Worm (Caenorhabditis elegans) whole organism, L2 larva: Measurements from ENCODE around the gene unc-68.

Experiments
- F13H6.1 ChIP-seq: sonication (generic microtip); optimal IDR thresholded peaks from 2 replicates; lab custom pipeline; 2016; ENCODE audit warnings: missing genetic modification characterization, missing compliant biosample characterization
- R02D3.7 ChIP-seq: fragments of 150-350 bp; optimal IDR thresholded peaks from 2 replicates; lab custom pipeline; 2014; ENCODE audit warnings: missing biosample characterization, missing genetic modification characterization
- aly-2 ChIP-seq: fragments of 150-350 bp; optimal IDR thresholded peaks from 2 replicates; lab custom pipeline; 2014; ENCODE audit warnings: missing biosample characterization, missing genetic modification characterization
- ceh-82 ChIP-seq: fragments of 150-350 bp; optimal IDR thresholded peaks from 2 replicates; lab custom pipeline; 2014; ENCODE audit warnings: missing biosample characterization, missing genetic modification characterization
- fos-1 ChIP-seq: fragments of 150-350 bp; optimal IDR thresholded peaks from 2 replicates; lab custom pipeline; 2014; ENCODE audit warnings: missing biosample characterization, missing genetic modification characterization
- lin-13 ChIP-seq: fragments of 150-350 bp; optimal IDR thresholded peaks from 2 replicates; lab custom pipeline; 2014; ENCODE audit warnings: missing biosample characterization, missing genetic modification reagents, missing genetic modification characterization
- mab-5 ChIP-seq: fragments of 150-350 bp; optimal IDR thresholded peaks from 2 replicates; lab custom pipeline; 2014; ENCODE audit warnings: missing biosample characterization, missing genetic modification characterization
- nhr-10 ChIP-seq: sonication (generic microtip); optimal IDR thresholded peaks from 2 replicates; lab custom pipeline; 2017; ENCODE audit warnings: missing biosample characterization, missing genetic modification characterization
- nhr-129 ChIP-seq: fragments of 150-350 bp; optimal IDR thresholded peaks from 2 replicates; lab custom pipeline; 2014; ENCODE audit warnings: missing biosample characterization, missing genetic modification characterization
- nhr-21 ChIP-seq: fragments of 150-350 bp; optimal IDR thresholded peaks from 2 replicates; lab custom pipeline; 2014; ENCODE audit warnings: missing biosample characterization, missing genetic modification characterization
- nhr-23 ChIP-seq: fragments of 150-350 bp; optimal IDR thresholded peaks from 2 replicates; lab custom pipeline; 2014; ENCODE audit warnings: missing biosample characterization, missing genetic modification reagents, missing genetic modification characterization
- nhr-237 ChIP-seq: fragments of 150-350 bp; optimal IDR thresholded peaks from 2 replicates; lab custom pipeline; 2014; ENCODE audit warnings: missing biosample characterization, missing genetic modification characterization
- nhr-77 ChIP-seq: fragments of 150-350 bp; optimal IDR thresholded peaks from 2 replicates; lab custom pipeline; 2014; ENCODE audit warnings: missing biosample characterization, missing genetic modification characterization
- peb-1 ChIP-seq: fragments of 150-350 bp; optimal IDR thresholded peaks from 2 replicates; lab custom pipeline; 2014; ENCODE audit warnings: missing biosample characterization, missing genetic modification characterization
- sem-4 ChIP-seq: fragments of 150-350 bp; optimal IDR thresholded peaks from 2 replicates; lab custom pipeline; 2014; ENCODE audit warnings: missing biosample characterization, missing genetic modification reagents, missing genetic modification characterization
- sma-3 ChIP-seq: sonication (generic microtip); optimal IDR thresholded peaks from 2 replicates; lab custom pipeline; 2016; ENCODE audit warnings: missing genetic modification reagents, missing genetic modification characterization, missing compliant biosample characterization
- sma-9 ChIP-seq, 2 experiments: fragments of 150-350 bp in 1 of 2; sonication (generic microtip) in 1 of 2; optimal IDR thresholded peaks; 2 replicates each; lab custom pipeline; 2014 to 2016; ENCODE audit warnings: missing genetic modification characterization in 2 of 2, mild to moderate bottlenecking in 1 of 2, missing biosample characterization in 1 of 2, missing compliant biosample characterization in 1 of 2, missing genetic modification reagents in 1 of 2, moderate library complexity in 1 of 2
- snpc-4 ChIP-seq: fragments of 150-350 bp; optimal IDR thresholded peaks from 2 replicates; lab custom pipeline; 2014; ENCODE audit warnings: missing biosample characterization, missing genetic modification characterization
- zag-1 ChIP-seq: fragments of 150-350 bp; optimal IDR thresholded peaks from 2 replicates; lab custom pipeline; 2014; ENCODE audit warnings: missing biosample characterization, missing genetic modification characterization
- ztf-11 ChIP-seq: sonication (generic microtip); optimal IDR thresholded peaks from 2 replicates; lab custom pipeline; 2017; ENCODE audit warnings: missing biosample characterization, missing genetic modification characterization

Gene unc-68

ce11 chrV:6875795-6876194 is 53.0 kb downstream of the unc-68 start:
- TF ChIP-seq peb-1 (tag; lab: Kevin White, UChicago): no peak
- peak; percentile 3 for TF ChIP-seq F13H6.1 (tag; lab: Kevin White, UChicago)
- TF ChIP-seq R02D3.7: no peak
- TF ChIP-seq nhr-77: no peak

- TF ChIP-seq F13H6.1 (tag; lab: Kevin White, UChicago): peak; percentile 2
- peak; percentile 37 for TF ChIP-seq nhr-129
- no peak for TF ChIP-seq nhr-237 (tag; lab: Kevin White, UChicago)
These were observed 54.1 kb downstream of the unc-68 start for ce11 chrV:6874735-6875134.

- TF ChIP-seq snpc-4 (tag; lab: Kevin White, UChicago): no peak
- no peak for TF ChIP-seq sma-9 (GFP tag; optimal IDR thresholded peaks at IDR 0.05; lab: Kevin White, UChicago)
- no peak for TF ChIP-seq sma-9 (tag; optimal IDR thresholded peaks at IDR 0.05; lab: Kevin White, UChicago)
- TF ChIP-seq ztf-11 (tag; lab: Kevin White, UChicago): no peak
- no peak for TF ChIP-seq nhr-23
- no peak for TF ChIP-seq nhr-10 (tag; lab: Kevin White, UChicago)
- no peak for TF ChIP-seq mab-5 (tag; lab: Kevin White, UChicago)
- TF ChIP-seq lin-13: no peak
- TF ChIP-seq zag-1: no peak
- no peak for TF ChIP-seq peb-1 (tag; lab: Kevin White, UChicago)
- no peak for TF ChIP-seq fos-1 (tag; lab: Kevin White, UChicago)
- TF ChIP-seq sem-4 (tag; lab: Kevin White, UChicago): no peak
- no peak for TF ChIP-seq sma-3
These were observed 58.8 kb downstream of the unc-68 start, which contains the start of gene frpr-18 for ce11 chrV:6870004-6870403. TSS of gene frpr-18 (plus strand) at chrV:6870304.

- no peak for TF ChIP-seq ceh-82 (tag; lab: Kevin White, UChicago)
- no peak for TF ChIP-seq nhr-21 (tag; lab: Kevin White, UChicago)
- TF ChIP-seq aly-2 (tag; lab: Kevin White, UChicago): no peak
These were observed 74.1 kb downstream of the unc-68 start, which contains the start of gene gpa-10 for ce11 chrV:6854711-6855110. TSS of gene gpa-10 (minus strand) at chrV:6854811.
